Worm (Caenorhabditis elegans) whole organism, L2 larva: ENCODE results near the gene F29B9.11.

Experiments used
- C34F6.9 ChIP-seq: fragments of 150-350 bp; optimal IDR thresholded peaks from 2 replicates; lab custom pipeline; 2014; ENCODE audit warnings: missing biosample characterization, missing genetic modification characterization
- F13H6.1 ChIP-seq: sonication (generic microtip); optimal IDR thresholded peaks from 2 replicates; lab custom pipeline; 2016; ENCODE audit warnings: missing genetic modification characterization, missing compliant biosample characterization
- blmp-1 ChIP-seq: sonication (generic microtip); optimal IDR thresholded peaks from 2 replicates; lab custom pipeline; 2017; ENCODE audit warnings: missing genetic modification characterization, mild to moderate bottlenecking, missing compliant biosample characterization, antibody characterized with exemption, moderate library complexity; ENCODE audit not compliant: insufficient read depth
- dmd-4 ChIP-seq: sonication (generic microtip); optimal IDR thresholded peaks from 2 replicates; lab custom pipeline; 2017; ENCODE audit warnings: missing biosample characterization, missing genetic modification characterization
- egl-27 ChIP-seq: sonication (generic microtip); optimal IDR thresholded peaks from 3 replicates; lab custom pipeline; 2017; ENCODE audit warnings: missing biosample characterization, missing genetic modification reagents, missing genetic modification characterization
- elt-1 ChIP-seq: fragments of 150-350 bp; optimal IDR thresholded peaks from 2 replicates; lab custom pipeline; 2014; ENCODE audit warnings: missing biosample characterization, missing genetic modification characterization
- elt-3 ChIP-seq: sonication (generic microtip); optimal IDR thresholded peaks from 2 replicates; lab custom pipeline; 2017; ENCODE audit warnings: missing biosample characterization, missing genetic modification characterization
- fos-1 ChIP-seq: fragments of 150-350 bp; optimal IDR thresholded peaks from 2 replicates; lab custom pipeline; 2014; ENCODE audit warnings: missing biosample characterization, missing genetic modification characterization
- gmeb-1 ChIP-seq: fragments of 150-350 bp; optimal IDR thresholded peaks from 2 replicates; lab custom pipeline; 2014; ENCODE audit warnings: missing biosample characterization, missing genetic modification characterization
- lin-11 ChIP-seq: fragments of 150-350 bp; sonication (generic microtip); optimal IDR thresholded peaks from 2 replicates; lab custom pipeline; 2014; ENCODE audit warnings: missing biosample characterization, missing genetic modification characterization, inconsistent platforms, mixed read lengths
- mab-5 ChIP-seq: fragments of 150-350 bp; optimal IDR thresholded peaks from 2 replicates; lab custom pipeline; 2014; ENCODE audit warnings: missing biosample characterization, missing genetic modification characterization
- mbf-1 ChIP-seq: sonication (generic microtip); optimal IDR thresholded peaks from 2 replicates; lab custom pipeline; 2017; ENCODE audit warnings: missing biosample characterization, missing genetic modification characterization
- nhr-10 ChIP-seq: sonication (generic microtip); optimal IDR thresholded peaks from 2 replicates; lab custom pipeline; 2017; ENCODE audit warnings: missing biosample characterization, missing genetic modification characterization
- nhr-12 ChIP-seq: fragments of 150-350 bp; optimal IDR thresholded peaks from 2 replicates; lab custom pipeline; 2014; ENCODE audit warnings: missing biosample characterization, missing genetic modification characterization
- nhr-21 ChIP-seq: fragments of 150-350 bp; optimal IDR thresholded peaks from 2 replicates; lab custom pipeline; 2014; ENCODE audit warnings: missing biosample characterization, missing genetic modification characterization
- nhr-23 ChIP-seq: fragments of 150-350 bp; optimal IDR thresholded peaks from 2 replicates; lab custom pipeline; 2014; ENCODE audit warnings: missing biosample characterization, missing genetic modification reagents, missing genetic modification characterization
- nhr-237 ChIP-seq: fragments of 150-350 bp; optimal IDR thresholded peaks from 2 replicates; lab custom pipeline; 2014; ENCODE audit warnings: missing biosample characterization, missing genetic modification characterization
- nhr-25 ChIP-seq: fragments of 150-350 bp; sonication (generic microtip); optimal IDR thresholded peaks from 3 replicates; lab custom pipeline; 2014; ENCODE audit warnings: missing biosample characterization, missing genetic modification characterization
- nhr-6 ChIP-seq: fragments of 150-350 bp; optimal IDR thresholded peaks from 2 replicates; lab custom pipeline; 2014; ENCODE audit warnings: missing biosample characterization, missing genetic modification characterization
- sem-4 ChIP-seq: fragments of 150-350 bp; optimal IDR thresholded peaks from 2 replicates; lab custom pipeline; 2014; ENCODE audit warnings: missing biosample characterization, missing genetic modification reagents, missing genetic modification characterization
- skn-1 ChIP-seq: sonication (generic microtip); optimal IDR thresholded peaks from 2 replicates; lab custom pipeline; 2017; ENCODE audit warnings: missing biosample characterization, missing genetic modification characterization
- sma-3 ChIP-seq: sonication (generic microtip); optimal IDR thresholded peaks from 2 replicates; lab custom pipeline; 2016; ENCODE audit warnings: missing genetic modification reagents, missing genetic modification characterization, missing compliant biosample characterization
- sma-9 ChIP-seq, 2 experiments: fragments of 150-350 bp in 1 of 2; sonication (generic microtip) in 1 of 2; optimal IDR thresholded peaks; 2 replicates each; lab custom pipeline; 2014 to 2016; ENCODE audit warnings: missing genetic modification characterization in 2 of 2, mild to moderate bottlenecking in 1 of 2, missing biosample characterization in 1 of 2, missing compliant biosample characterization in 1 of 2, missing genetic modification reagents in 1 of 2, moderate library complexity in 1 of 2
- unc-39 ChIP-seq: fragments of 150-350 bp; optimal IDR thresholded peaks from 2 replicates; lab custom pipeline; 2014; ENCODE audit warnings: missing biosample characterization, missing genetic modification characterization
- unc-55 ChIP-seq: fragments of 150-350 bp; sonication (generic microtip); optimal IDR thresholded peaks from 3 replicates; lab custom pipeline; 2014; ENCODE audit warnings: missing biosample characterization, missing genetic modification reagents, missing genetic modification characterization
- unc-62 ChIP-seq: fragments of 150-350 bp; optimal IDR thresholded peaks from 2 replicates; lab custom pipeline; 2014; ENCODE audit warnings: missing biosample characterization, missing genetic modification reagents, missing genetic modification characterization
- ztf-1 ChIP-seq: fragments of 200-800 bp; sonication (Bioruptor generic); conservative IDR thresholded peaks from 2 replicates; pipeline ENCODE4 v1.3.6; 2022; ENCODE audit warnings: missing genetic modification characterization, missing compliant biosample characterization
- ztf-4 ChIP-seq: fragments of 150-350 bp; optimal IDR thresholded peaks from 2 replicates; lab custom pipeline; 2014; ENCODE audit warnings: missing biosample characterization, missing genetic modification characterization

F29B9.11 gene

ce11 chrIV:4649460-4649859 lies 10.5 kb downstream of the F29B9.11 start, which contains the start of gene F29B9.7:
Gene F29B9.7, plus strand, starts transcription at chrIV:4649760.
- no peak for TF ChIP-seq unc-62 (GFP tag; lab: Kevin White, UChicago)
- TF ChIP-seq C34F6.9 (tag; lab: Kevin White, UChicago), result no peak
- TF ChIP-seq ztf-4, result no peak
- TF ChIP-seq nhr-6 (tag; lab: Kevin White, UChicago), result no peak
- TF ChIP-seq skn-1 (tag; lab: Kevin White, UChicago), result no peak
- TF ChIP-seq mab-5 (tag; lab: Kevin White, UChicago), result no peak
- TF ChIP-seq nhr-25 (tag; lab: Kevin White, UChicago), result no peak
- no peak for TF ChIP-seq egl-27 (tag; lab: Kevin White, UChicago)
- no peak for TF ChIP-seq nhr-21 (tag; lab: Kevin White, UChicago)
- TF ChIP-seq mbf-1, result no peak
- no peak for TF ChIP-seq dmd-4 (tag; lab: Kevin White, UChicago)
- no peak for TF ChIP-seq nhr-10 (tag; lab: Kevin White, UChicago)
- TF ChIP-seq sma-3 (GFP tag; lab: Kevin White, UChicago), result no peak

- no peak for TF ChIP-seq gmeb-1 (tag; lab: Kevin White, UChicago)
- no peak for TF ChIP-seq lin-11 (tag; lab: Kevin White, UChicago)
- TF ChIP-seq ztf-1 (GFP tag; lab: Robert Waterston, UW), result no peak
- TF ChIP-seq sem-4 (tag; lab: Kevin White, UChicago), result no peak
- TF ChIP-seq sma-9 (GFP tag; optimal IDR thresholded peaks at IDR 0.05; lab: Kevin White, UChicago), result no peak
- no peak for TF ChIP-seq sma-9 (tag; optimal IDR thresholded peaks at IDR 0.05; lab: Kevin White, UChicago)
- TF ChIP-seq elt-1 (tag; lab: Kevin White, UChicago), result no peak
Measured at ce11 chrIV:4647385-4647784, 12.6 kb downstream of the F29B9.11 start, which contains the start of gene F29B9.8. Gene F29B9.8, plus strand, starts transcription at chrIV:4647685.

- TF ChIP-seq mbf-1, result no peak
- TF ChIP-seq blmp-1 (tag; lab: Kevin White, UChicago), result no peak
- no peak for TF ChIP-seq unc-39 (tag; lab: Kevin White, UChicago)
- no peak for TF ChIP-seq nhr-6 (tag; lab: Kevin White, UChicago)
- no peak for TF ChIP-seq elt-1 (tag; lab: Kevin White, UChicago)
Measured at ce11 chrIV:4645243-4645642, 14.8 kb downstream of the F29B9.11 start.

ce11 chrIV:4643577-4643976 lies 16.4 kb downstream of the F29B9.11 start:
- no peak for TF ChIP-seq sma-9 (GFP tag; optimal IDR thresholded peaks at IDR 0.05; lab: Kevin White, UChicago)
- no peak for TF ChIP-seq sma-9 (tag; optimal IDR thresholded peaks at IDR 0.05; lab: Kevin White, UChicago)
- peak; percentile 20 for TF ChIP-seq sem-4 (tag; lab: Kevin White, UChicago)
- no peak for TF ChIP-seq unc-39 (tag; lab: Kevin White, UChicago)

ce11 chrIV:4640941-4641340 lies 19.1 kb downstream of the F29B9.11 start:
- TF ChIP-seq skn-1 (tag; lab: Kevin White, UChicago) (no peak), nhr-6 (tag; lab: Kevin White, UChicago) (no peak), sma-9 (GFP tag; optimal IDR thresholded peaks at IDR 0.05; lab: Kevin White, UChicago) (peak; percentile 45), sma-9 (tag; optimal IDR thresholded peaks at IDR 0.05; lab: Kevin White, UChicago) (no peak), blmp-1 (tag; lab: Kevin White, UChicago) (peak; percentile 85), fos-1 (tag; lab: Kevin White, UChicago) (peak; percentile 0), nhr-237 (tag; lab: Kevin White, UChicago) (no peak)

ce11 chrIV:4639352-4639751 lies 20.6 kb downstream of the F29B9.11 start:
- TF ChIP-seq blmp-1 (tag; lab: Kevin White, UChicago) (no peak), nhr-23 (tag; lab: Kevin White, UChicago) (no peak), nhr-25 (tag; lab: Kevin White, UChicago) (no peak), nhr-12 (tag; lab: Kevin White, UChicago) (no peak), nhr-21 (tag; lab: Kevin White, UChicago) (no peak), F13H6.1 (tag; lab: Kevin White, UChicago) (no peak), elt-3 (tag; lab: Kevin White, UChicago) (no peak)

ce11 chrIV:4637840-4638239 lies 22.2 kb downstream of the F29B9.11 start, which contains the start of gene F19C7.8:
Gene F19C7.8, minus strand, starts transcription at chrIV:4638095.
- TF ChIP-seq sma-9 (GFP tag; optimal IDR thresholded peaks at IDR 0.05; lab: Kevin White, UChicago) (peak; percentile 52), sma-9 (tag; optimal IDR thresholded peaks at IDR 0.05; lab: Kevin White, UChicago) (no peak), unc-55 (GFP tag; lab: Kevin White, UChicago) (no peak), F13H6.1 (tag; lab: Kevin White, UChicago) (peak; percentile 36), ztf-4 (no peak), sem-4 (tag; lab: Kevin White, UChicago) (no peak)
